Worm (Caenorhabditis elegans) whole organism, mixed stage, embryonic: ENCODE results near the gene mans-4.

Experiments
- M03D4.4 ChIP-seq: sonication (generic microtip); optimal IDR thresholded peaks from 2 replicates; lab custom pipeline; 2017; ENCODE audit warnings: mild to moderate bottlenecking, missing genetic modification characterization, missing compliant biosample characterization
- bed-3 ChIP-seq: fragments of 200-800 bp; sonication (Bioruptor generic); optimal IDR thresholded peaks from 3 replicates; lab custom pipeline; 2018; ENCODE audit warnings: mild to moderate bottlenecking, missing genetic modification characterization, moderate library complexity, missing compliant biosample characterization
- blmp-1 ChIP-seq: fragments of 150-350 bp; optimal IDR thresholded peaks from 2 replicates; lab custom pipeline; 2014; ENCODE audit warnings: missing biosample characterization, missing genetic modification characterization
- ceh-39 ChIP-seq: fragments of 150-350 bp; optimal IDR thresholded peaks from 2 replicates; lab custom pipeline; 2014; ENCODE audit warnings: missing biosample characterization, missing genetic modification characterization
- ceh-43 ChIP-seq: fragments of 200-800 bp; sonication (Bioruptor generic); optimal IDR thresholded peaks from 2 replicates; lab custom pipeline; 2018; ENCODE audit warnings: mild to moderate bottlenecking, missing genetic modification characterization, moderate library complexity, missing compliant biosample characterization
- ceh-83 ChIP-seq: fragments of 200-800 bp; sonication (Bioruptor generic); optimal IDR thresholded peaks from 2 replicates; lab custom pipeline; 2018; ENCODE audit warnings: mild to moderate bottlenecking, missing genetic modification characterization, missing compliant biosample characterization
- ces-1 ChIP-seq: fragments of 150-350 bp; optimal IDR thresholded peaks from 2 replicates; lab custom pipeline; 2014; ENCODE audit warnings: missing biosample characterization, missing genetic modification reagents, missing genetic modification characterization
- cnd-1 ChIP-seq: fragments of 200-800 bp; sonication (Bioruptor generic); optimal IDR thresholded peaks from 2 replicates; lab custom pipeline; 2018; ENCODE audit warnings: mild to moderate bottlenecking, missing genetic modification characterization, missing compliant biosample characterization
- drap-1 ChIP-seq: fragments of 200-800 bp; sonication (Bioruptor generic); optimal IDR thresholded peaks from 3 replicates; lab custom pipeline; 2018; ENCODE audit warnings: mild to moderate bottlenecking, missing genetic modification characterization, missing compliant biosample characterization
- elt-1 ChIP-seq: sonication (generic microtip); optimal IDR thresholded peaks from 2 replicates; lab custom pipeline; 2017; ENCODE audit warnings: missing genetic modification characterization, mild to moderate bottlenecking, missing compliant biosample characterization, antibody characterized with exemption, moderate library complexity, borderline replicate concordance; ENCODE audit not compliant: insufficient read depth
- elt-3 ChIP-seq: fragments of 150-350 bp; optimal IDR thresholded peaks from 2 replicates; lab custom pipeline; 2014; ENCODE audit warnings: missing biosample characterization, missing genetic modification characterization
- flh-1 ChIP-seq: fragments of 200-800 bp; sonication (Bioruptor generic); optimal IDR thresholded peaks from 2 replicates; lab custom pipeline; 2018; ENCODE audit warnings: mild to moderate bottlenecking, missing genetic modification characterization, moderate library complexity, missing compliant biosample characterization
- ham-2 ChIP-seq: fragments of 200-800 bp; sonication (Bioruptor generic); optimal IDR thresholded peaks from 2 replicates; lab custom pipeline; 2018; ENCODE audit warnings: mild to moderate bottlenecking, missing genetic modification characterization, missing compliant biosample characterization
- hlh-1 ChIP-seq: fragments of 150-350 bp; optimal IDR thresholded peaks from 2 replicates; lab custom pipeline; 2014; ENCODE audit warnings: missing biosample characterization, missing genetic modification reagents, missing genetic modification characterization
- lin-13 ChIP-seq: fragments of 150-350 bp; optimal IDR thresholded peaks from 2 replicates; lab custom pipeline; 2014; ENCODE audit warnings: missing biosample characterization, missing genetic modification characterization
- lin-32 ChIP-seq: fragments of 200-800 bp; sonication (Bioruptor generic); optimal IDR thresholded peaks from 2 replicates; lab custom pipeline; 2018; ENCODE audit warnings: mild to moderate bottlenecking, missing genetic modification characterization, missing compliant biosample characterization
- lsy-2 ChIP-seq: fragments of 150-350 bp; optimal IDR thresholded peaks from 2 replicates; lab custom pipeline; 2014; ENCODE audit warnings: missing biosample characterization, missing genetic modification characterization
- mab-5 ChIP-seq: fragments of 150-350 bp; optimal IDR thresholded peaks from 2 replicates; lab custom pipeline; 2014; ENCODE audit warnings: missing biosample characterization, missing genetic modification characterization
- mep-1 ChIP-seq: fragments of 150-350 bp; optimal IDR thresholded peaks from 2 replicates; lab custom pipeline; 2017; ENCODE audit warnings: missing biosample characterization, missing genetic modification reagents, missing genetic modification characterization, inconsistent platforms
- mls-2 ChIP-seq: sonication (generic microtip); optimal IDR thresholded peaks from 2 replicates; lab custom pipeline; 2016; ENCODE audit warnings: mild to moderate bottlenecking, missing genetic modification characterization, moderate library complexity, missing compliant biosample characterization
- nhr-12 ChIP-seq: fragments of 150-350 bp; optimal IDR thresholded peaks from 2 replicates; lab custom pipeline; 2014; ENCODE audit warnings: missing biosample characterization, missing genetic modification characterization
- nhr-2 ChIP-seq: fragments of 150-350 bp; optimal IDR thresholded peaks from 2 replicates; lab custom pipeline; 2014; ENCODE audit warnings: missing biosample characterization, missing genetic modification characterization
- nhr-28 ChIP-seq: fragments of 150-350 bp; optimal IDR thresholded peaks from 2 replicates; lab custom pipeline; 2014; ENCODE audit warnings: missing biosample characterization, missing genetic modification characterization
- pha-4 ChIP-seq: fragments of 150-350 bp; optimal IDR thresholded peaks from 2 replicates; lab custom pipeline; 2018; ENCODE audit warnings: missing biosample characterization, missing genetic modification reagents, missing genetic modification characterization
- sem-2 ChIP-seq: fragments of 200-800 bp; sonication (Bioruptor generic); optimal IDR thresholded peaks from 2 replicates; lab custom pipeline; 2018; ENCODE audit warnings: mild to moderate bottlenecking, missing genetic modification characterization, missing compliant biosample characterization
- snpc-4 ChIP-seq: fragments of 150-350 bp; optimal IDR thresholded peaks from 2 replicates; lab custom pipeline; 2014; ENCODE audit warnings: missing biosample characterization, missing genetic modification characterization
- sptf-1 ChIP-seq: sonication (generic microtip); optimal IDR thresholded peaks from 2 replicates; lab custom pipeline; 2017; ENCODE audit warnings: mild to moderate bottlenecking, missing genetic modification characterization, moderate library complexity, missing compliant biosample characterization
- tbx-8 ChIP-seq: fragments of 200-800 bp; sonication (Bioruptor generic); optimal IDR thresholded peaks from 2 replicates; lab custom pipeline; 2018; ENCODE audit warnings: mild to moderate bottlenecking, missing genetic modification characterization, moderate library complexity, missing compliant biosample characterization
- unc-120 ChIP-seq: sonication (generic microtip); optimal IDR thresholded peaks from 2 replicates; lab custom pipeline; 2017; ENCODE audit warnings: missing genetic modification characterization, missing compliant biosample characterization; ENCODE audit not compliant: poor library complexity, severe bottlenecking
- unc-39 ChIP-seq: fragments of 150-350 bp; optimal IDR thresholded peaks from 2 replicates; lab custom pipeline; 2014; ENCODE audit warnings: missing biosample characterization, missing genetic modification characterization
- ztf-11 ChIP-seq: fragments of 150-350 bp; optimal IDR thresholded peaks from 2 replicates; lab custom pipeline; 2014; ENCODE audit warnings: missing biosample characterization, missing genetic modification characterization

The mans-4 gene

ce11 chrIV:9051510-9052175 lies 26.7 kb downstream of the mans-4 start:
- TF ChIP-seq mls-2 (tag; lab: Kevin White, UChicago) (no peak), M03D4.4 (no peak), pha-4 (tag; lab: Kevin White, UChicago) (no peak), ces-1 (no peak), nhr-28 (tag; lab: Kevin White, UChicago) (no peak), snpc-4 (tag; lab: Kevin White, UChicago) (no peak), blmp-1 (no peak), nhr-2 (no peak), lsy-2 (tag; lab: Kevin White, UChicago) (no peak), sem-2 (no peak), sptf-1 (no peak), ceh-43 (GFP tag; lab: Kevin White, UChicago) (no peak)

DNA sequence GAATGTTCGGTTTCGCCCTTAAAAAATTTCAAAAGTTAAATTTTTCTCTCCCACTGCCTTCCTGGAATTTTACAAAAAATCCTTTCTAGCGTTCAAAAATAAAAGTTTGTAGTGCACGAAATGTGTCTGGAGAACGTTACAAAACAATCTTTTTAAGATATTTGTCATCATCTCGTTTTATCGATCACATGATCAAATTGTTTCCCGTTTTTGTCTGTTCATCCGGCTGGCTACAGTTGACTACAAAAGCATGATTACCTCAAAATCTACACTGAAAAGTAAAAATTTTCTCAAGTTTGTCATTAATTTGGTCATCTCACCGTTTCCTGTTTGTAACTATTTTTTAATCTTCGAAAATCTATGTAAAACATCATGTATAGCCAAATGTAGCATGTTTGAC lies 27.3 kb downstream of the mans-4 start:
- TF ChIP-seq ham-2 (GFP tag; lab: Kevin White, UChicago) (no peak), M03D4.4 (no peak), ceh-39 (tag; lab: Kevin White, UChicago) (no peak), mab-5 (tag; lab: Kevin White, UChicago) (no peak)

DNA sequence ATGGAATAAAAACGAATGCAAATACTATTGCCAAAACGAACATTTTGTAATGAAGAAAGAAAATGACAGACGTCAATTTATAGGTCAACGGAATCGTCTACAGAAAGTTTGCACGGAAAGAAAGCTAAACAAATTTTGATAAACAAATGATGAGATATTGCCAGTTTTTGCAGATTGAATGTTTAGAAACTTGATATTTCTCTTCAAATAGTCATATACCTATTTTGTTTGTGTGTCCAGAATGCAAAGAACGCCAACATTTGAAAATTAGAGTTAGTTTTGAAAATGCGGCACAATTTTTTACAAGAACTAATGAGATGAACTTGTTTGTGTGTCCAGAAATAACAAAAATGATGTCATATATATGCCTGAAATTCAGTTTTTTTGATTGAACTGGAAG lies 33.1 kb downstream of the mans-4 start, which contains the start of gene Y73F4A.1:
Y73F4A.1 (minus strand) TSS at position 101 of the 400 bp plus-strand sequence.
- TF ChIP-seq unc-120 (tag; lab: Kevin White, UChicago) (no peak), mls-2 (tag; lab: Kevin White, UChicago) (no peak), lsy-2 (tag; lab: Kevin White, UChicago) (no peak), lin-13 (tag; lab: Kevin White, UChicago) (no peak), mab-5 (tag; lab: Kevin White, UChicago) (no peak), lin-32 (no peak)

DNA sequence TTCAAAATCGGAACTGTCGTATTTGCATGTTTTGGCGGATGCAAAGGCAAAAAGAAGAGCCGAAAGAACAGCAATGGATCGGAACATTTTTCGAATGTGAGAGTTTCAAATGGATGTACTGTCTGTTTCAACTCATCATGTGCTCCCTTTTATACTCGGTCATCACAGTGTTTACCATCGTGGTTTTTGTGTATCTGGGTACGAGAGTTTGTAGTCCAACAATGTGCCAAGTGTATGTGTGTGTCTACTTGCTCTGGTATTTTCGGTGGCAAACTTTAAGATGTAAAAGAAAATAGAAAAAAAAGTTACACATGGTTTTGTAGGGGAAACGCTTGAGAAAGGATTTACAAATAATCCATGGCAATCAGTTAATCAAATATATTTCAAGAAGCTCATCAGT lies 35.1 kb downstream of the mans-4 start, which contains the start of gene Y73F4A.2:
Y73F4A.2 (minus strand) TSS at position 124 of the 400 bp plus-strand sequence.
- no peak for TF ChIP-seq drap-1 (GFP tag; lab: Kevin White, UChicago)
- TF ChIP-seq ceh-39 (tag; lab: Kevin White, UChicago), result no peak
- TF ChIP-seq tbx-8 (GFP tag; lab: Kevin White, UChicago), result no peak
- no peak for TF ChIP-seq bed-3 (GFP tag; lab: Kevin White, UChicago)
- no peak for TF ChIP-seq elt-3 (tag; lab: Kevin White, UChicago)
- TF ChIP-seq nhr-12 (tag; lab: Kevin White, UChicago), result no peak
- no peak for TF ChIP-seq nhr-28 (tag; lab: Kevin White, UChicago)
- no peak for TF ChIP-seq mls-2 (tag; lab: Kevin White, UChicago)
- no peak for TF ChIP-seq ceh-83 (GFP tag; lab: Kevin White, UChicago)
- no peak for TF ChIP-seq hlh-1
- no peak for TF ChIP-seq mep-1 (tag; lab: Kevin White, UChicago)
- TF ChIP-seq flh-1 (GFP tag; lab: Kevin White, UChicago), result no peak
- no peak for TF ChIP-seq lsy-2 (tag; lab: Kevin White, UChicago)
- TF ChIP-seq elt-1 (tag; lab: Kevin White, UChicago), result no peak
- TF ChIP-seq ceh-43 (GFP tag; lab: Kevin White, UChicago), result no peak
- TF ChIP-seq snpc-4 (tag; lab: Kevin White, UChicago), result no peak
- no peak for TF ChIP-seq unc-39 (tag; lab: Kevin White, UChicago)
- no peak for TF ChIP-seq sptf-1
- TF ChIP-seq blmp-1, result no peak
- no peak for TF ChIP-seq ham-2 (GFP tag; lab: Kevin White, UChicago)
- TF ChIP-seq, all 35 proteins: peak for 0

- TF ChIP-seq ceh-39 (tag; lab: Kevin White, UChicago) (no peak), sem-2 (no peak), sptf-1 (no peak), flh-1 (GFP tag; lab: Kevin White, UChicago) (no peak), drap-1 (GFP tag; lab: Kevin White, UChicago) (no peak), lsy-2 (tag; lab: Kevin White, UChicago) (no peak), bed-3 (GFP tag; lab: Kevin White, UChicago) (no peak), ztf-11 (tag; lab: Kevin White, UChicago) (no peak), pha-4 (tag; lab: Kevin White, UChicago) (no peak), unc-120 (tag; lab: Kevin White, UChicago) (no peak), elt-3 (tag; lab: Kevin White, UChicago) (no peak), cnd-1 (tag; lab: Kevin White, UChicago) (no peak), tbx-8 (GFP tag; lab: Kevin White, UChicago) (no peak)
These were observed 38.0 kb downstream of the mans-4 start, which contains the start of gene Y73F4A.3 for ce11 chrIV:9040393-9040792. Y73F4A.3 (minus strand) TSS chrIV:9040493.
